Fruit fly (Drosophila melanogaster) whole organism, prepupa: ENCODE data around the gene RpS14a.

ENCODE experiments used
- Blimp-1 ChIP-seq: fragments of 200-800 bp; sonication (Bioruptor generic); optimal IDR thresholded peaks from 3 replicates; lab custom pipeline; 2017; ENCODE audit warnings: missing biosample characterization, missing genetic modification characterization, mild to moderate bottlenecking, moderate library complexity, missing genetic modification reagents
- CG10631 ChIP-seq: fragments of 200-800 bp; sonication (Bioruptor generic); optimal IDR thresholded peaks from 2 replicates; lab custom pipeline; 2016; ENCODE audit warnings: missing biosample characterization, missing genetic modification characterization
- CG10669 ChIP-seq: fragments of 200-800 bp; sonication (Bioruptor generic); optimal IDR thresholded peaks from 3 replicates; lab custom pipeline; 2018; ENCODE audit warnings: missing biosample characterization, mild to moderate bottlenecking, missing genetic modification characterization, moderate library complexity
- CG11294 ChIP-seq: fragments of 200-800 bp; sonication (Bioruptor generic); IDR thresholded peaks from 2 replicates; pipeline ENCODE4 v1.3.6; 2022; ENCODE audit warnings: missing biosample characterization, missing genetic modification characterization
- CG11762 ChIP-seq: fragments of 200-800 bp; sonication (Bioruptor generic); optimal IDR thresholded peaks from 3 replicates; lab custom pipeline; 2016; ENCODE audit warnings: missing biosample characterization, missing genetic modification characterization; ENCODE audit not compliant: insufficient read depth
- CG11902 ChIP-seq: fragments of 200-800 bp; sonication (Bioruptor generic); optimal IDR thresholded peaks from 3 replicates; lab custom pipeline; 2016; ENCODE audit warnings: missing biosample characterization, missing genetic modification characterization
- CG15336 ChIP-seq: fragments of 200-800 bp; sonication (Bioruptor generic); IDR thresholded peaks from 2 replicates; pipeline ENCODE4 v1.3.6; 2022; ENCODE audit warnings: missing biosample characterization, missing genetic modification characterization
- CG16779 ChIP-seq: fragments of 200-800 bp; sonication (Bioruptor generic); optimal IDR thresholded peaks from 3 replicates; lab custom pipeline; 2017; ENCODE audit warnings: missing biosample characterization, mild to moderate bottlenecking, missing genetic modification characterization
- CG3032 ChIP-seq: fragments of 200-800 bp; optimal IDR thresholded peaks from 2 replicates; lab custom pipeline; 2019; ENCODE audit warnings: missing biosample characterization, mild to moderate bottlenecking, missing genetic modification characterization, moderate library complexity
- CG31627 ChIP-seq: fragments of 200-800 bp; sonication (Bioruptor generic); optimal IDR thresholded peaks from 3 replicates; lab custom pipeline; 2016; ENCODE audit warnings: missing biosample characterization, missing genetic modification characterization
- CG32006 ChIP-seq: fragments of 200-800 bp; sonication (Bioruptor generic); optimal IDR thresholded peaks from 3 replicates; lab custom pipeline; 2017; ENCODE audit warnings: missing biosample characterization, mild to moderate bottlenecking, missing genetic modification characterization
- CG34406 ChIP-seq: fragments of 200-800 bp; sonication (Bioruptor generic); optimal IDR thresholded peaks from 3 replicates; lab custom pipeline; 2016; ENCODE audit warnings: missing biosample characterization, missing genetic modification characterization
- CG3919 ChIP-seq: fragments of 200-800 bp; sonication (Bioruptor generic); optimal IDR thresholded peaks from 3 replicates; lab custom pipeline; 2016; ENCODE audit warnings: missing biosample characterization, missing genetic modification characterization
- CG4318 ChIP-seq: fragments of 200-800 bp; sonication (Bioruptor generic); optimal IDR thresholded peaks from 3 replicates; lab custom pipeline; 2017; ENCODE audit warnings: missing biosample characterization, mild to moderate bottlenecking, missing genetic modification characterization
- CG6276 ChIP-seq: fragments of 200-800 bp; sonication (Bioruptor generic); optimal IDR thresholded peaks from 2 replicates; lab custom pipeline; 2017; ENCODE audit warnings: missing biosample characterization, mild to moderate bottlenecking, missing genetic modification characterization
- CG6792 ChIP-seq: fragments of 200-800 bp; sonication (Bioruptor generic); optimal IDR thresholded peaks from 3 replicates; lab custom pipeline; 2016; ENCODE audit warnings: missing biosample characterization, missing genetic modification characterization
- CG6808 ChIP-seq: fragments of 200-800 bp; sonication (Bioruptor generic); optimal IDR thresholded peaks from 3 replicates; lab custom pipeline; 2017; ENCODE audit warnings: missing biosample characterization, missing genetic modification characterization, mild to moderate bottlenecking, moderate library complexity, missing genetic modification reagents
- CG6854 ChIP-seq: fragments of 200-800 bp; sonication (Bioruptor generic); optimal IDR thresholded peaks from 2 replicates; lab custom pipeline; 2017; ENCODE audit warnings: missing biosample characterization, mild to moderate bottlenecking, missing genetic modification characterization
- CG8319 ChIP-seq: fragments of 200-800 bp; sonication (Bioruptor generic); optimal IDR thresholded peaks from 3 replicates; lab custom pipeline; 2016; ENCODE audit warnings: missing biosample characterization, missing genetic modification characterization
- CG8632 ChIP-seq: fragments of 200-800 bp; sonication (Bioruptor generic); optimal IDR thresholded peaks from 3 replicates; lab custom pipeline; 2016; ENCODE audit warnings: missing biosample characterization, missing genetic modification characterization
- CG9139 ChIP-seq: fragments of 200-800 bp; sonication (Bioruptor generic); optimal IDR thresholded peaks from 3 replicates; lab custom pipeline; 2017; ENCODE audit warnings: missing biosample characterization, mild to moderate bottlenecking, missing genetic modification characterization
- Eip75B ChIP-seq: fragments of 200-800 bp; sonication (Bioruptor generic); optimal IDR thresholded peaks from 3 replicates; lab custom pipeline; 2016; ENCODE audit warnings: missing biosample characterization, missing genetic modification characterization
- Eip78C ChIP-seq: fragments of 200-800 bp; sonication (Bioruptor generic); peaks from one replicate; lab custom pipeline; 2016; ENCODE audit warnings: missing biosample characterization, missing genetic modification characterization
- Eip93F ChIP-seq: fragments of 200-800 bp; sonication (Bioruptor generic); optimal IDR thresholded peaks from 2 replicates; lab custom pipeline; 2016; ENCODE audit warnings: missing biosample characterization, mild to moderate bottlenecking, missing genetic modification characterization
- Ets21C ChIP-seq: fragments of 200-800 bp; sonication (Bioruptor generic); optimal IDR thresholded peaks from 3 replicates; lab custom pipeline; 2016; ENCODE audit warnings: missing biosample characterization, missing genetic modification characterization
- Ets96B ChIP-seq: fragments of 200-800 bp; optimal IDR thresholded peaks from 2 replicates; lab custom pipeline; 2019; ENCODE audit warnings: missing biosample characterization, mild to moderate bottlenecking, missing genetic modification characterization, moderate library complexity
- Gug ChIP-seq: fragments of 200-800 bp; sonication (Bioruptor generic); IDR thresholded peaks from 2 replicates; pipeline ENCODE4 v1.3.6; 2022; ENCODE audit warnings: missing biosample characterization, missing genetic modification characterization
- Hr38 ChIP-seq: sonication (Bioruptor generic); optimal IDR thresholded peaks from 2 replicates; lab custom pipeline; 2016; ENCODE audit warnings: missing biosample characterization, missing genetic modification characterization
- Hr4 ChIP-seq: fragments of 200-800 bp; sonication (Bioruptor generic); optimal IDR thresholded peaks from 3 replicates; lab custom pipeline; 2016; ENCODE audit warnings: missing biosample characterization, missing genetic modification characterization
- Met ChIP-seq: fragments of 200-800 bp; sonication (Bioruptor generic); optimal IDR thresholded peaks from 3 replicates; lab custom pipeline; 2016; ENCODE audit warnings: missing biosample characterization, missing genetic modification characterization
- acj6 ChIP-seq: fragments of 200-800 bp; sonication (Bioruptor generic); optimal IDR thresholded peaks from 3 replicates; lab custom pipeline; 2016; ENCODE audit warnings: missing biosample characterization, missing genetic modification characterization
- cyc ChIP-seq: fragments of 200-800 bp; sonication (Bioruptor generic); optimal IDR thresholded peaks from 3 replicates; lab custom pipeline; 2016; ENCODE audit warnings: missing biosample characterization, missing genetic modification characterization
- dac ChIP-seq: fragments of 200-800 bp; sonication (Bioruptor generic); optimal IDR thresholded peaks from 2 replicates; lab custom pipeline; 2017; ENCODE audit warnings: missing biosample characterization, mild to moderate bottlenecking, missing genetic modification characterization
- dsx ChIP-seq: fragments of 200-800 bp; optimal IDR thresholded peaks from 3 replicates; lab custom pipeline; 2019; ENCODE audit warnings: missing biosample characterization, mild to moderate bottlenecking, missing genetic modification characterization, moderate library complexity; ENCODE audit not compliant: poor library complexity, severe bottlenecking
- eg ChIP-seq: fragments of 200-800 bp; sonication (Bioruptor generic); IDR thresholded peaks from 3 replicates; pipeline ENCODE4 v1.3.6; 2022; ENCODE audit warnings: missing biosample characterization, missing genetic modification characterization
- esn ChIP-seq: fragments of 200-800 bp; sonication (Bioruptor generic); optimal IDR thresholded peaks from 2 replicates; lab custom pipeline; 2016; ENCODE audit warnings: missing biosample characterization, mild to moderate bottlenecking, missing genetic modification characterization, moderate library complexity
- fd85E ChIP-seq: fragments of 200-800 bp; sonication (Bioruptor generic); optimal IDR thresholded peaks from 3 replicates; lab custom pipeline; 2016; ENCODE audit warnings: missing biosample characterization, missing genetic modification characterization
- fkh ChIP-seq: fragments of 200-800 bp; sonication (Bioruptor generic); optimal IDR thresholded peaks from 3 replicates; lab custom pipeline; 2017; ENCODE audit warnings: missing biosample characterization, mild to moderate bottlenecking, missing genetic modification characterization, moderate library complexity
- lz ChIP-seq: fragments of 200-800 bp; sonication (Bioruptor generic); optimal IDR thresholded peaks from 3 replicates; lab custom pipeline; 2016; ENCODE audit warnings: missing biosample characterization, missing genetic modification characterization
- pdm3 ChIP-seq: fragments of 200-800 bp; sonication (Bioruptor generic); optimal IDR thresholded peaks from 3 replicates; lab custom pipeline; 2016; ENCODE audit warnings: missing biosample characterization, missing genetic modification characterization
- spab ChIP-seq: fragments of 200-800 bp; sonication (Bioruptor generic); optimal IDR thresholded peaks from 2 replicates; lab custom pipeline; 2017; ENCODE audit warnings: missing biosample characterization, mild to moderate bottlenecking, missing genetic modification characterization, missing genetic modification reagents
- ss ChIP-seq, 2 experiments: fragments of 200-800 bp; sonication (Bioruptor generic); optimal IDR thresholded peaks; 2 replicates in 1 of 2; 3 replicates in 1 of 2; lab custom pipeline; 2017 to 2018; ENCODE audit warnings: mild to moderate bottlenecking in 2 of 2, missing biosample characterization in 2 of 2, missing genetic modification characterization in 2 of 2, moderate library complexity in 1 of 2
- svp ChIP-seq: fragments of 200-800 bp; sonication (Bioruptor generic); peaks from one replicate; lab custom pipeline; 2016; ENCODE audit warnings: missing biosample characterization, missing genetic modification characterization
- topi ChIP-seq: fragments of 200-800 bp; sonication (Bioruptor generic); optimal IDR thresholded peaks from 3 replicates; lab custom pipeline; 2016; ENCODE audit warnings: missing biosample characterization, missing genetic modification characterization
- vri ChIP-seq: fragments of 200-800 bp; sonication (Bioruptor generic); optimal IDR thresholded peaks from 3 replicates; lab custom pipeline; 2016; ENCODE audit warnings: missing biosample characterization, mild to moderate bottlenecking, missing genetic modification characterization

Gene RpS14a

DNA sequence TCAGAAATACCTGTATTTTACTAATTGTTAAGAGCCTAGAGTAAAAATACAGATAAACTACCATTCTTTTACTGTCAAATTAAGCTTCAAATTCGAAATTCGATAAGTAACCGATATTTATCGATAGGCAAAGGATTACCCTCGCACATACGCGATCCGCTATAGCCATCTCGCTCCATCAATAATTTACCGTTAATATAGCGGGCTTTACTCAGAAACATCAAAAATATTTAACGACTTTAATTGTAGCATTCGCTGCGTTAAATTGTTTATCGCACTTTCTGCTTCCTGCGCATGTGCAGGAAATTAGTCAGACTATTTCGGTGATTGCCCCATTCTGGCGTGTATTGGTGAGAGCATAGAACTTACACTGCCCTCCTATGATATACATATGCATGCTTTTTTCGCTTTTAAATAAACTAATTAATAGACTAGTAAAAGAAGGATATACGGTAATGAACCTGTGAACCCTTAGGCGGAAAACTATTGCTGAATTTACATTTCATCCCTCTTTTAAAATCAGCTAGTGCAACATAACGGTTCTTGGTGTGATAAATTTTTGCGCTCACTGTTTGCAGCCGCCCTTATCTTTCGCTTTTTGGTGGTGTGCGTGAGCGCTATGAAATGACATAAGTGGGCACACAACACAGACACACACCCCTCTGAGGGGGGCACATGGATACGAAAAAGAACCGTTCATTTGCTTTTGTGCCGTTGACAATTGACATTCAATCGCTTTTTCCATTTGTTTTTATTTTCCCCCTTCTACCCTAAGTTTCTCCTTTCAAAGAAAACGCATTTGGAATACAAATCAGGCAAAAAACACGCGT lies 25.1 kb upstream of the RpS14a start, which contains the start of the genes dpr14 and spidey (continued):
- TF ChIP-seq CG16779 (tag; lab: Kevin White, UChicago) (peak; percentile 54), pdm3 (peak; percentile 86), ss (GFP tag; optimal IDR thresholded peaks at IDR 0.05; lab: Kevin White, UChicago) (peak; percentile 60 to 83), CG3032 (tag; lab: Kevin White, UChicago) (peak; percentile 70), svp (GFP tag; lab: Kevin White, UChicago) (peak; percentile 90), CG3919 (GFP tag; lab: Kevin White, UChicago) (peak; percentile 78), esn (GFP tag; lab: Kevin White, UChicago) (peak; percentile 77), cyc (GFP tag; lab: Kevin White, UChicago) (peak; percentile 79), Eip93F (peak; percentile 17), lz (peak; percentile 82), Blimp-1 (peak; percentile 44), acj6 (peak; percentile 75), CG15336 (peak; percentile 85), eg (GFP tag; lab: Robert Waterston, UW) (peak; percentile 88), Hr38 (GFP tag; lab: Kevin White, UChicago) (no peak), fd85E (GFP tag; lab: Kevin White, UChicago) (peak; percentile 21), dac (GFP tag; lab: Kevin White, UChicago) (peak; percentile 76), CG10631 (GFP tag; lab: Kevin White, UChicago) (peak; percentile 76), Eip75B (GFP tag; lab: Kevin White, UChicago) (peak; percentile 84), CG8319 (peak; percentile 53), CG4318 (peak; percentile 61), CG31627 (peak; percentile 84), CG32006 (GFP tag; lab: Kevin White, UChicago) (peak; percentile 84), CG6808 (peak; percentile 74), Gug (GFP tag; lab: Robert Waterston, UW) (peak; percentile 81), CG9139 (peak; percentile 60), CG10669 (peak; percentile 75), CG8632 (peak; percentile 66)

DNA sequence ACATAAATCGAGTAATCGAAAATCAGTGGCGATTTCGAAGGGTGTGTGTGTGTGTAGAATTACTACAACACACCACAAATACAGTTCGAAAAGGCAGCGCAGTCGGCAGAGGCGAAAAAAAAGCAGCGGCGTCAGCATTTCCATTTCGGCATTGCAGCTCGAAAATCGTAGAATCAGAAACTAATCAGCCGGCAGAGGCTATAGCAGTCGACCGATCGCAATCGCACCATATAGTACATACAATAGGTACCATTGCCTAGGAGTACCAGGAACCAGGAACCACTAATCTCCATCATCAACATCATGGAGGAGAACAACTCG lies 24.5 kb upstream of the RpS14a start:
- TF ChIP-seq vri (GFP tag; lab: Kevin White, UChicago): peak; percentile 88
- no peak for TF ChIP-seq CG8632
- TF ChIP-seq, all 60 proteins: peak for 1

DNA sequence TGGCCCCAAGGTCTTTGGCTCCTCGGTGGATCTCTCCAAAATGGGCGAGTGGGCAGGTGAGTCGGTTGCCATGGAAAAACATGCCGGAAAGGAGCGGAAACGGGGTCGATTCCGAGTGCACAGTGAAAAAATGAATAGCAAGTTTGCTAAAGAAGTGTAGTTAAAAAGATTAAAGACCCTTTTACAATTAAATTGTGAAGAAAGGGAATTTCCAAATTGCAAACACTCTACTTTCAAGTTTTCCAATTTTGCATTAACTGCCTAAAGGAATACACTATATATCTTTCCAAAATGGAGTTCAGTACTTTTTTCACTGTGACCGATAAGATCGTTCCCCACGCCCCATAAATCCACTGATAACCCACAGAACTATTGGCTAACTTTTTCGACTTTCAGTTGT lies 24.1 kb upstream of the RpS14a start:
- peak; percentile 23 for TF ChIP-seq Eip78C (GFP tag; lab: Kevin White, UChicago)
- no peak for TF ChIP-seq ss (GFP tag; optimal IDR thresholded peaks at IDR 0.05; lab: Kevin White, UChicago)

DNA sequence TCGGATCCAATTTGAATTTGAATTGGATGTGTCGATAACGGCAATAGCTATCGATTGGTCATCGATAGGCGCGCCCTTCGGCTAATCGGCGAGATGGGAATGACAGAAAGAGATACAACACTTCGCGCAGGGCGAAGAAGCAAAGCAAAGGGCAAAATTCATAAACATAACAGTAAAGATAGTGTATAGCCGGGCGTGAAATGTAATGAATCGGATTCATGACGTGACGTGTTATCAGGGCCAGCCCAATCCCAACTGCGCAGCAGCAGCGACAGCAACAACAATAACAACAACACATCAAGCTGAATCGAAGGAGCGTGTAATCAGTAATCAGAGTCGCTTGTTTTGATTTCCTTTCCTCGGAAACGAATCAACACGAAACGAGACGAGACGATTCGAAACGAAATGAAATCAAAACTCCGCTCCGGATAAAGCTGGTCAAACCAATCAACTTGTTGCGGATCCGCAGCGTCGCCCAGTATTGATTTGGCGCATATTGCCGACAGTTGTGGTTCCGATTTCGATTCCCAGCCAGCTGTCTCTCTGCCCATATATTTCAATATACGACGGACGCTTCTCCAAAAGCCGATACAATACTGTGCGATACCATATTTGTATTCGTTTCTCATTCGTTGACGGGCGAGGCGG lies 21.4 kb upstream of the RpS14a start, which contains the start of gene snz:
TSS of gene snz (plus strand) at position 107 of the 648 bp plus-strand sequence.
- TF ChIP-seq CG6792 (GFP tag; lab: Kevin White, UChicago): no peak
- no peak for TF ChIP-seq CG3032 (tag; lab: Kevin White, UChicago)
- TF ChIP-seq CG32006 (GFP tag; lab: Kevin White, UChicago): no peak
- no peak for TF ChIP-seq CG6854
- no peak for TF ChIP-seq Blimp-1
- TF ChIP-seq Hr4: no peak
- TF ChIP-seq CG6276 (GFP tag; lab: Kevin White, UChicago): no peak
- peak; percentile 30 for TF ChIP-seq Eip78C (GFP tag; lab: Kevin White, UChicago)
- no peak for TF ChIP-seq CG11902
- TF ChIP-seq CG34406 (GFP tag; lab: Kevin White, UChicago): no peak
- no peak for TF ChIP-seq CG11762 (GFP tag; lab: Kevin White, UChicago)
- no peak for TF ChIP-seq spab (GFP tag; lab: Kevin White, UChicago)
- no peak for TF ChIP-seq CG10669
- no peak for TF ChIP-seq fkh
- TF ChIP-seq CG11294 (GFP tag; lab: Robert Waterston, UW): no peak
- no peak for TF ChIP-seq Gug (GFP tag; lab: Robert Waterston, UW)
- peak; percentile 61 for TF ChIP-seq svp (GFP tag; lab: Kevin White, UChicago)
- no peak for TF ChIP-seq Ets21C (GFP tag; lab: Kevin White, UChicago)
- no peak for TF ChIP-seq dsx (GFP tag; lab: Kevin White, UChicago)
- no peak for TF ChIP-seq CG16779 (tag; lab: Kevin White, UChicago)
- no peak for TF ChIP-seq Ets96B (tag; lab: Kevin White, UChicago)
- no peak for TF ChIP-seq Met (GFP tag; lab: Kevin White, UChicago)
- TF ChIP-seq topi: no peak
